Fruit fly (Drosophila melanogaster): ENCODE results near the gene CG7857.

CG7857 gene

dm6 chr3L:15533402-15534129, 28.9 kb upstream of the CG7857 start:
- TF ChIP-seq foxo (GFP tag; optimal IDR thresholded peaks at IDR 0.05) (peak; percentile 59 to 92), OdsH (GFP tag; optimal IDR thresholded peaks at IDR 0.05) (peak; percentile 92), psq (GFP tag; optimal IDR thresholded peaks at IDR 0.05) (peak; percentile 74), sage (GFP tag; optimal IDR thresholded peaks at IDR 0.05) (peak; percentile 76), CG32264 (GFP tag; optimal IDR thresholded peaks at IDR 0.05) (peak; percentile 55), Abd-B (GFP tag; optimal IDR thresholded peaks at IDR 0.05) (no peak), woc (GFP tag; optimal IDR thresholded peaks at IDR 0.05) (peak; percentile 93), Dif (GFP tag; optimal IDR thresholded peaks at IDR 0.05; ENCODE audit: partially characterized antibody) (peak; percentile 1), jim (GFP tag; optimal IDR thresholded peaks at IDR 0.05) (no peak), Hnf4 (GFP tag; optimal IDR thresholded peaks at IDR 0.05) (peak; percentile 63), br (GFP tag; optimal IDR thresholded peaks at IDR 0.05) (peak; percentile 92), CG9705 (GFP tag; optimal IDR thresholded peaks at IDR 0.05) (peak; percentile 65), Sp1 (GFP tag; optimal IDR thresholded peaks at IDR 0.05) (peak; percentile 86), h (GFP tag; optimal IDR thresholded peaks at IDR 0.05) (peak; percentile 93), dsf (GFP tag; optimal IDR thresholded peaks at IDR 0.05; ENCODE audit: borderline replicate concordance) (no peak), Myc (optimal IDR thresholded peaks at IDR 0.05) (no peak), pan (optimal IDR thresholded peaks at IDR 0.05) (no peak), dl (GFP tag; optimal IDR thresholded peaks at IDR 0.05; ENCODE audit: insufficient read depth in 1 of 2, partially characterized antibody in 2 of 2) (no peak), tai (GFP tag; optimal IDR thresholded peaks at IDR 0.05) (peak; percentile 80), dmrt93B (GFP tag; optimal IDR thresholded peaks at IDR 0.05) (peak; percentile 84), brk (GFP tag; optimal IDR thresholded peaks at IDR 0.05) (peak; percentile 8), N (GFP tag; optimal IDR thresholded peaks at IDR 0.05) (no peak), Hr78 (GFP tag; optimal IDR thresholded peaks at IDR 0.05) (no peak), lola (GFP tag; optimal IDR thresholded peaks at IDR 0.05) (no peak), Dfd (GFP tag; optimal IDR thresholded peaks at IDR 0.05) (no peak), sv (GFP tag; optimal IDR thresholded peaks at IDR 0.05) (no peak), fru (GFP tag; optimal IDR thresholded peaks at IDR 0.05) (peak; percentile 92), Jra (GFP tag; optimal IDR thresholded peaks at IDR 0.05) (peak; percentile 62), HLH106 (tag; optimal IDR thresholded peaks at IDR 0.05) (peak; percentile 89), rgr (GFP tag; optimal IDR thresholded peaks at IDR 0.05) (peak; percentile 89), ey (GFP tag; optimal IDR thresholded peaks at IDR 0.05) (peak; percentile 93), usp (GFP tag; optimal IDR thresholded peaks at IDR 0.05) (no peak), CrebA (GFP tag; optimal IDR thresholded peaks at IDR 0.05; ENCODE audit: borderline replicate concordance) (peak; percentile 60), Mio (GFP tag; optimal IDR thresholded peaks at IDR 0.05) (peak; percentile 23), Hr83 (GFP tag; optimal IDR thresholded peaks at IDR 0.05; ENCODE audit: poor library complexity, severe bottlenecking) (no peak), Rel (GFP tag; optimal IDR thresholded peaks at IDR 0.05) (peak; percentile 45), Rel (tag; optimal IDR thresholded peaks at IDR 0.05) (peak; percentile 84), GATAd (GFP tag; optimal IDR thresholded peaks at IDR 0.05) (no peak), Vsx2 (GFP tag; optimal IDR thresholded peaks at IDR 0.05; ENCODE audit: partially characterized antibody) (no peak)

dm6 chr3L:15532368-15533030, 27.8 kb upstream of the CG7857 start:
- TF ChIP-seq dl (GFP tag; optimal IDR thresholded peaks at IDR 0.05; ENCODE audit: insufficient read depth in 1 of 2, partially characterized antibody in 2 of 2) (peak; percentile 58 to 72), N (GFP tag; optimal IDR thresholded peaks at IDR 0.05) (no peak), fru (GFP tag; optimal IDR thresholded peaks at IDR 0.05) (peak; percentile 62), dmrt93B (GFP tag; optimal IDR thresholded peaks at IDR 0.05) (peak; percentile 67), Dif (GFP tag; optimal IDR thresholded peaks at IDR 0.05; ENCODE audit: partially characterized antibody) (peak; percentile 89), tai (GFP tag; optimal IDR thresholded peaks at IDR 0.05) (peak; percentile 42), Vsx2 (GFP tag; optimal IDR thresholded peaks at IDR 0.05; ENCODE audit: partially characterized antibody) (no peak), Dfd (GFP tag; optimal IDR thresholded peaks at IDR 0.05) (no peak), CrebA (GFP tag; optimal IDR thresholded peaks at IDR 0.05; ENCODE audit: borderline replicate concordance) (peak; percentile 63), woc (GFP tag; optimal IDR thresholded peaks at IDR 0.05) (peak; percentile 37), Hr83 (GFP tag; optimal IDR thresholded peaks at IDR 0.05; ENCODE audit: poor library complexity, severe bottlenecking) (peak; percentile 28), rgr (GFP tag; optimal IDR thresholded peaks at IDR 0.05) (peak; percentile 23), jim (GFP tag; optimal IDR thresholded peaks at IDR 0.05) (no peak), brk (GFP tag; optimal IDR thresholded peaks at IDR 0.05) (peak; percentile 5), br (GFP tag; optimal IDR thresholded peaks at IDR 0.05) (peak; percentile 21), Myc (optimal IDR thresholded peaks at IDR 0.05) (no peak), sage (GFP tag; optimal IDR thresholded peaks at IDR 0.05) (peak; percentile 68), Hnf4 (GFP tag; optimal IDR thresholded peaks at IDR 0.05) (no peak), Sp1 (GFP tag; optimal IDR thresholded peaks at IDR 0.05) (peak; percentile 26), Hr78 (GFP tag; optimal IDR thresholded peaks at IDR 0.05) (no peak), foxo (GFP tag; optimal IDR thresholded peaks at IDR 0.05) (peak in 1 of 2 experiments; percentile 53), Rel (GFP tag; optimal IDR thresholded peaks at IDR 0.05) (peak; percentile 90), Rel (tag; optimal IDR thresholded peaks at IDR 0.05) (peak; percentile 97), lola (GFP tag; optimal IDR thresholded peaks at IDR 0.05) (no peak), h (GFP tag; optimal IDR thresholded peaks at IDR 0.05) (peak; percentile 55), HLH106 (tag; optimal IDR thresholded peaks at IDR 0.05) (peak; percentile 71), Abd-B (GFP tag; optimal IDR thresholded peaks at IDR 0.05) (no peak), ey (GFP tag; optimal IDR thresholded peaks at IDR 0.05) (peak; percentile 36), psq (GFP tag; optimal IDR thresholded peaks at IDR 0.05) (peak; percentile 21), Jra (GFP tag; optimal IDR thresholded peaks at IDR 0.05) (peak; percentile 25), sv (GFP tag; optimal IDR thresholded peaks at IDR 0.05) (no peak), CG32264 (GFP tag; optimal IDR thresholded peaks at IDR 0.05) (peak; percentile 13), usp (GFP tag; optimal IDR thresholded peaks at IDR 0.05) (no peak), dsf (GFP tag; optimal IDR thresholded peaks at IDR 0.05; ENCODE audit: borderline replicate concordance) (no peak)

Measured in whole organism, wandering third instar larva.